Worm (Caenorhabditis elegans): ENCODE data around the gene nep-3.
A peak's percentile ranks its signal among the peaks of the same experiment; 100 is the strongest.

Gene nep-3

ce11 chrII:3897758-3898494 is 20.9 kb upstream of the nep-3 start, which contains the start of gene F53C3.6:
Gene F53C3.6 (plus strand): TSS chrII:3898142.
- TF ChIP-seq ceh-13 (GFP tag; optimal IDR thresholded peaks at IDR 0.05) (no peak), F13C5.2 (tag; optimal IDR thresholded peaks at IDR 0.05) (no peak), aly-1 (tag; optimal IDR thresholded peaks at IDR 0.05) (no peak), flt-1 (GFP tag; IDR thresholded peaks at IDR 0.05) (no peak), B0310.2 (tag; optimal IDR thresholded peaks at IDR 0.05) (no peak)

- peak; percentile 25 for TF ChIP-seq F13C5.2 (tag; optimal IDR thresholded peaks at IDR 0.05)
- TF ChIP-seq tbx-11 (GFP tag; IDR thresholded peaks at IDR 0.05): no peak
- no peak for TF ChIP-seq pes-1 (GFP tag; IDR thresholded peaks at IDR 0.05)
- no peak for TF ChIP-seq hmg-4 (GFP tag; optimal IDR thresholded peaks at IDR 0.05)
- TF ChIP-seq tbx-37 (GFP tag; conservative IDR thresholded peaks at IDR 0.05): no peak
- TF ChIP-seq B0310.2 (tag; optimal IDR thresholded peaks at IDR 0.05): no peak
- TF ChIP-seq scrt-1 (GFP tag; IDR thresholded peaks at IDR 0.05): no peak
- TF ChIP-seq aly-1 (tag; optimal IDR thresholded peaks at IDR 0.05): no peak
- TF ChIP-seq flt-1 (GFP tag; IDR thresholded peaks at IDR 0.05): no peak
Observed at ce11 chrII:3896920-3897319, 19.9 kb upstream of the nep-3 start.

ce11 chrII:3894755-3895154 is 17.7 kb upstream of the nep-3 start, which contains the start of gene F53C3.7:
Gene F53C3.7 (plus strand): TSS chrII:3895055.
- TF ChIP-seq hnd-1 (tag; optimal IDR thresholded peaks at IDR 0.05): no peak
- TF ChIP-seq hmbx-1 (tag; optimal IDR thresholded peaks at IDR 0.05): no peak
- no peak for TF ChIP-seq pes-1 (GFP tag; IDR thresholded peaks at IDR 0.05)
- TF ChIP-seq B0310.2 (tag; optimal IDR thresholded peaks at IDR 0.05): no peak
- TF ChIP-seq ceh-13 (GFP tag; optimal IDR thresholded peaks at IDR 0.05): no peak
- no peak for TF ChIP-seq sea-1 (GFP tag; conservative IDR thresholded peaks at IDR 0.05)
- no peak for TF ChIP-seq flt-1 (GFP tag; IDR thresholded peaks at IDR 0.05)
- TF ChIP-seq ets-7 (tag; optimal IDR thresholded peaks at IDR 0.05): no peak
- no peak for TF ChIP-seq ceh-36 (tag; optimal IDR thresholded peaks at IDR 0.05)
- no peak for TF ChIP-seq F13C5.2 (tag; optimal IDR thresholded peaks at IDR 0.05)
- TF ChIP-seq ama-1 (optimal IDR thresholded peaks at IDR 0.05): no peak
- no peak for TF ChIP-seq scrt-1 (GFP tag; IDR thresholded peaks at IDR 0.05)
- TF ChIP-seq tbx-11 (GFP tag; IDR thresholded peaks at IDR 0.05): no peak
- no peak for TF ChIP-seq aly-1 (tag; optimal IDR thresholded peaks at IDR 0.05)
- TF ChIP-seq tbx-37 (GFP tag; conservative IDR thresholded peaks at IDR 0.05): no peak
- no peak for TF ChIP-seq tra-4 (tag; optimal IDR thresholded peaks at IDR 0.05)
- no peak for TF ChIP-seq hmg-4 (GFP tag; optimal IDR thresholded peaks at IDR 0.05)

ce11 chrII:3893911-3894310 is 16.9 kb upstream of the nep-3 start:
- TF ChIP-seq ceh-36 (tag; optimal IDR thresholded peaks at IDR 0.05) (no peak), ama-1 (optimal IDR thresholded peaks at IDR 0.05) (no peak), B0310.2 (tag; optimal IDR thresholded peaks at IDR 0.05) (no peak), tra-4 (tag; optimal IDR thresholded peaks at IDR 0.05) (no peak), ets-7 (tag; optimal IDR thresholded peaks at IDR 0.05) (no peak)

ce11 chrII:3891124-3891523 is 14.1 kb upstream of the nep-3 start, which contains the start of gene F53C3.8:
Gene F53C3.8 (plus strand): TSS chrII:3891424.
- TF ChIP-seq hnd-1 (tag; optimal IDR thresholded peaks at IDR 0.05): no peak
- TF ChIP-seq tra-4 (tag; optimal IDR thresholded peaks at IDR 0.05): no peak
- no peak for TF ChIP-seq sea-1 (GFP tag; conservative IDR thresholded peaks at IDR 0.05)
- no peak for TF ChIP-seq ama-1 (optimal IDR thresholded peaks at IDR 0.05)
- no peak for TF ChIP-seq hmbx-1 (tag; optimal IDR thresholded peaks at IDR 0.05)
- no peak for TF ChIP-seq pes-1 (GFP tag; IDR thresholded peaks at IDR 0.05)
- no peak for TF ChIP-seq ceh-13 (GFP tag; optimal IDR thresholded peaks at IDR 0.05)
- TF ChIP-seq hmg-4 (GFP tag; optimal IDR thresholded peaks at IDR 0.05): no peak
- TF ChIP-seq tbx-37 (GFP tag; conservative IDR thresholded peaks at IDR 0.05): no peak
- TF ChIP-seq B0310.2 (tag; optimal IDR thresholded peaks at IDR 0.05): no peak
- no peak for TF ChIP-seq aly-1 (tag; optimal IDR thresholded peaks at IDR 0.05)
- TF ChIP-seq ets-7 (tag; optimal IDR thresholded peaks at IDR 0.05): no peak

ce11 chrII:3879945-3880344 is 2.9 kb upstream of the nep-3 start, which contains the start of gene nhr-166:
Gene nhr-166 (plus strand): TSS chrII:3880245.
- TF ChIP-seq aly-1 (tag; optimal IDR thresholded peaks at IDR 0.05): no peak
- TF ChIP-seq tbx-11 (GFP tag; IDR thresholded peaks at IDR 0.05): no peak
- no peak for TF ChIP-seq hmg-4 (GFP tag; optimal IDR thresholded peaks at IDR 0.05)
- TF ChIP-seq B0310.2 (tag; optimal IDR thresholded peaks at IDR 0.05): no peak
- no peak for TF ChIP-seq ama-1 (optimal IDR thresholded peaks at IDR 0.05)
- TF ChIP-seq tbx-37 (GFP tag; conservative IDR thresholded peaks at IDR 0.05): no peak
- TF ChIP-seq ets-7 (tag; optimal IDR thresholded peaks at IDR 0.05): no peak
- TF ChIP-seq pes-1 (GFP tag; IDR thresholded peaks at IDR 0.05): no peak
- no peak for TF ChIP-seq tra-4 (tag; optimal IDR thresholded peaks at IDR 0.05)
- TF ChIP-seq hnd-1 (tag; optimal IDR thresholded peaks at IDR 0.05): no peak
- TF ChIP-seq ceh-13 (GFP tag; optimal IDR thresholded peaks at IDR 0.05): no peak
- no peak for TF ChIP-seq flt-1 (GFP tag; IDR thresholded peaks at IDR 0.05)
- no peak for TF ChIP-seq scrt-1 (GFP tag; IDR thresholded peaks at IDR 0.05)

- TF ChIP-seq flt-1 (GFP tag; IDR thresholded peaks at IDR 0.05) (no peak), hnd-1 (tag; optimal IDR thresholded peaks at IDR 0.05) (no peak), hmbx-1 (tag; optimal IDR thresholded peaks at IDR 0.05) (no peak), pes-1 (GFP tag; IDR thresholded peaks at IDR 0.05) (no peak), ceh-13 (GFP tag; optimal IDR thresholded peaks at IDR 0.05) (no peak), scrt-1 (GFP tag; IDR thresholded peaks at IDR 0.05) (no peak), tbx-37 (GFP tag; conservative IDR thresholded peaks at IDR 0.05) (no peak), ceh-36 (tag; optimal IDR thresholded peaks at IDR 0.05) (no peak), sea-1 (GFP tag; conservative IDR thresholded peaks at IDR 0.05) (no peak), ama-1 (optimal IDR thresholded peaks at IDR 0.05) (no peak), B0310.2 (tag; optimal IDR thresholded peaks at IDR 0.05) (no peak)
Observed at ce11 chrII:3878330-3878729, 1.3 kb upstream of the nep-3 start, which contains the start of gene srh-250. Gene srh-250 (plus strand): TSS chrII:3878630.

Measured in whole organism, early embryonic.